Worm (Caenorhabditis elegans) whole organism, mixed stage, embryonic: ENCODE measurements around the gene snn-1.

Experiments
- M03D4.4 ChIP-seq: sonication (generic microtip); optimal IDR thresholded peaks from 2 replicates; lab custom pipeline; 2017; ENCODE audit warnings: mild to moderate bottlenecking, missing genetic modification characterization, missing compliant biosample characterization
- bed-3 ChIP-seq: fragments of 200-800 bp; sonication (Bioruptor generic); optimal IDR thresholded peaks from 3 replicates; lab custom pipeline; 2018; ENCODE audit warnings: mild to moderate bottlenecking, missing genetic modification characterization, moderate library complexity, missing compliant biosample characterization
- ceh-43 ChIP-seq: fragments of 200-800 bp; sonication (Bioruptor generic); optimal IDR thresholded peaks from 2 replicates; lab custom pipeline; 2018; ENCODE audit warnings: mild to moderate bottlenecking, missing genetic modification characterization, moderate library complexity, missing compliant biosample characterization
- ceh-83 ChIP-seq: fragments of 200-800 bp; sonication (Bioruptor generic); optimal IDR thresholded peaks from 2 replicates; lab custom pipeline; 2018; ENCODE audit warnings: mild to moderate bottlenecking, missing genetic modification characterization, missing compliant biosample characterization
- ces-1 ChIP-seq: fragments of 150-350 bp; optimal IDR thresholded peaks from 2 replicates; lab custom pipeline; 2014; ENCODE audit warnings: missing biosample characterization, missing genetic modification reagents, missing genetic modification characterization
- drap-1 ChIP-seq: fragments of 200-800 bp; sonication (Bioruptor generic); optimal IDR thresholded peaks from 3 replicates; lab custom pipeline; 2018; ENCODE audit warnings: mild to moderate bottlenecking, missing genetic modification characterization, missing compliant biosample characterization
- elt-1 ChIP-seq: sonication (generic microtip); optimal IDR thresholded peaks from 2 replicates; lab custom pipeline; 2017; ENCODE audit warnings: missing genetic modification characterization, mild to moderate bottlenecking, missing compliant biosample characterization, antibody characterized with exemption, moderate library complexity, borderline replicate concordance; ENCODE audit not compliant: insufficient read depth
- flh-1 ChIP-seq: fragments of 200-800 bp; sonication (Bioruptor generic); optimal IDR thresholded peaks from 2 replicates; lab custom pipeline; 2018; ENCODE audit warnings: mild to moderate bottlenecking, missing genetic modification characterization, moderate library complexity, missing compliant biosample characterization
- ham-2 ChIP-seq: fragments of 200-800 bp; sonication (Bioruptor generic); optimal IDR thresholded peaks from 2 replicates; lab custom pipeline; 2018; ENCODE audit warnings: mild to moderate bottlenecking, missing genetic modification characterization, missing compliant biosample characterization
- hlh-1 ChIP-seq: fragments of 150-350 bp; optimal IDR thresholded peaks from 2 replicates; lab custom pipeline; 2014; ENCODE audit warnings: missing biosample characterization, missing genetic modification reagents, missing genetic modification characterization
- lin-32 ChIP-seq: fragments of 200-800 bp; sonication (Bioruptor generic); optimal IDR thresholded peaks from 2 replicates; lab custom pipeline; 2018; ENCODE audit warnings: mild to moderate bottlenecking, missing genetic modification characterization, missing compliant biosample characterization
- lsy-2 ChIP-seq: fragments of 150-350 bp; optimal IDR thresholded peaks from 2 replicates; lab custom pipeline; 2014; ENCODE audit warnings: missing biosample characterization, missing genetic modification characterization
- mab-5 ChIP-seq: fragments of 150-350 bp; optimal IDR thresholded peaks from 2 replicates; lab custom pipeline; 2014; ENCODE audit warnings: missing biosample characterization, missing genetic modification characterization
- mls-2 ChIP-seq: sonication (generic microtip); optimal IDR thresholded peaks from 2 replicates; lab custom pipeline; 2016; ENCODE audit warnings: mild to moderate bottlenecking, missing genetic modification characterization, moderate library complexity, missing compliant biosample characterization
- nhr-12 ChIP-seq: fragments of 150-350 bp; optimal IDR thresholded peaks from 2 replicates; lab custom pipeline; 2014; ENCODE audit warnings: missing biosample characterization, missing genetic modification characterization
- nhr-2 ChIP-seq: fragments of 150-350 bp; optimal IDR thresholded peaks from 2 replicates; lab custom pipeline; 2014; ENCODE audit warnings: missing biosample characterization, missing genetic modification characterization
- nhr-237 ChIP-seq: fragments of 150-350 bp; optimal IDR thresholded peaks from 2 replicates; lab custom pipeline; 2014; ENCODE audit warnings: missing biosample characterization, missing genetic modification characterization
- nhr-76 ChIP-seq: sonication (generic microtip); optimal IDR thresholded peaks from 2 replicates; lab custom pipeline; 2017; ENCODE audit warnings: missing biosample characterization, missing genetic modification characterization
- pha-4 ChIP-seq: fragments of 150-350 bp; optimal IDR thresholded peaks from 2 replicates; lab custom pipeline; 2018; ENCODE audit warnings: missing biosample characterization, missing genetic modification reagents, missing genetic modification characterization
- sem-2 ChIP-seq: fragments of 200-800 bp; sonication (Bioruptor generic); optimal IDR thresholded peaks from 2 replicates; lab custom pipeline; 2018; ENCODE audit warnings: mild to moderate bottlenecking, missing genetic modification characterization, missing compliant biosample characterization
- snpc-4 ChIP-seq: fragments of 150-350 bp; optimal IDR thresholded peaks from 2 replicates; lab custom pipeline; 2014; ENCODE audit warnings: missing biosample characterization, missing genetic modification characterization
- unc-120 ChIP-seq: sonication (generic microtip); optimal IDR thresholded peaks from 2 replicates; lab custom pipeline; 2017; ENCODE audit warnings: missing genetic modification characterization, missing compliant biosample characterization; ENCODE audit not compliant: poor library complexity, severe bottlenecking
- unc-39 ChIP-seq: fragments of 150-350 bp; optimal IDR thresholded peaks from 2 replicates; lab custom pipeline; 2014; ENCODE audit warnings: missing biosample characterization, missing genetic modification characterization
- unc-62 ChIP-seq: fragments of 150-350 bp; optimal IDR thresholded peaks from 2 replicates; lab custom pipeline; 2014; ENCODE audit warnings: missing biosample characterization, missing genetic modification reagents, missing genetic modification characterization
- zip-8 ChIP-seq: fragments of 150-350 bp; optimal IDR thresholded peaks from 2 replicates; lab custom pipeline; 2014; ENCODE audit warnings: missing biosample characterization, missing genetic modification characterization
- ztf-11 ChIP-seq: fragments of 150-350 bp; optimal IDR thresholded peaks from 2 replicates; lab custom pipeline; 2014; ENCODE audit warnings: missing biosample characterization, missing genetic modification characterization

snn-1 gene

DNA sequence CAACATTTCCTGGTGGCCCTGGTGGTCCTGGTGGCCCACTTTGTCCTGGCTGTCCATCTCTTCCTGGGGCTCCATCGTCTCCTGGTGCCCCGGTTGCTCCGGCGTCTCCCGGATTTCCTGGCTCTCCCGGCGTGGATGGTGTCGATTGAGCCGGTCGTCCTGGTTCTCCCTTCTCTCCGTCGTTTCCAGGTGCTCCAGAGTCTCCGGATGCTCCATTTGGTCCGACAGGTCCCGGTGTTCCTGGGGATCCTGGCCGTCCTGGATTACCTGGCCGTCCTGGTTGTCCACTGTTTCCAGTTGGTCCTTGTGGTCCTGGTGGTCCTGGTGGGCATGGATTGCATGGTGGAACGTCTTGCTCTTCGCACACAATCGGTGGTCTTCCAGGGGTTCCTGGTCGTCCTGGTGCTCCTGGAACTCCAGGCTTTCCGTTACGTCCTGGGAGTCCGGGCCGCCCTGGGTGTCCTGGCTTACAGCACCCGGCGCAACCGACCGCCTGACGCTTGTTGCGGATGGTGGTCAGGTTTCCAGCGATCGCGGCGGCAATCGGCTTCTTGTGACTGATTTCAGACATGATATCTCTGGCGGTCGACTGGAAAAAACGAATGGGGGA, 3.7 kb upstream of the snn-1 start:
- TF ChIP-seq bed-3 (no peak), lsy-2 (tag; lab: Kevin White, UChicago) (no peak)

ce11 chrIV:1816238-1816637, 1.3 kb upstream of the snn-1 start:
- no peak for TF ChIP-seq zip-8
- TF ChIP-seq unc-39 (tag; lab: Kevin White, UChicago): no peak
- no peak for TF ChIP-seq flh-1 (GFP tag; lab: Kevin White, UChicago)
- peak; percentile 79 for TF ChIP-seq ces-1 (GFP tag; lab: Kevin White, UChicago)
- TF ChIP-seq, all 35 proteins: peak for 1

DNA sequence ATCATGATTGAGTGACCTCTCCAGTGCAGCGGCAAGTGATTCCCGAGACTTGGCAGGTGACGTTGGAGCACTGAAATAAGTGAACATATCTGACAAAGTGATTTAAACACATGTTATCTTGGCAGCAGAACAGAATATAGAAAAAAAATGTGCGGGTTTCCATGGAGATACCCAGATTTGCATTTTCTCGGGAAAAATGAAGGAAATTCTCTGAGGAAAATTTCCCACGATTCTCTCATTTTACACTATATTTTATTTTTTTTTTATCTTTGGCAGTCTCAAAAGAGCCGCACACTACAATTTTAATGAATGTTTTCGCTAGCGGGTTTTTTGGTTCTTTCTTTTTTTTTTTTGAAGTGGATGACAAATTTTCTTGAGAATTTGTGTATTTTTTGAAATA, 1.0 kb downstream of the snn-1 start:
- no peak for TF ChIP-seq mab-5 (tag; lab: Kevin White, UChicago)
- no peak for TF ChIP-seq lsy-2 (tag; lab: Kevin White, UChicago)
- TF ChIP-seq lin-32 (GFP tag; lab: Kevin White, UChicago): no peak

DNA sequence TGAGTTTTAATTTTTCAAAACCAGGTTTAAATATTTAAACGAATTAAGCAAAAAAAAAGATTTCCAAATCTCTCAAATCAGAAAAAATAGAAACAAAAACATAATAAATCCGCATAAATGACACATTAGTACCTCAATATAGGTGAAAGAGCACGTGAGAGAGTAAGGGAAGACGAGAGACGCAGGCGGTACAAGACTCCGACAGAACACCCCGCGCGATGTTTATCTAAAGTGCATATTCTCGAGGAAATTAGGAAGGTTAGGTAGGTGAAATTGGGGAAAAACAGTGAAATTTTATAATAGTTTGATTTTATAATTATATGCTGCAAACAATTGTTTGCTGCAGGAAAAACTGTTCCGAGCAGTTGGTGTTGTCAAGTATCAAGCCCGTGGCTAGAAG, 10.3 kb downstream of the snn-1 start:
- TF ChIP-seq ces-1 (GFP tag; lab: Kevin White, UChicago) (peak; percentile 24), mab-5 (tag; lab: Kevin White, UChicago) (peak; percentile 30), unc-62 (GFP tag; lab: Kevin White, UChicago) (no peak), pha-4 (tag; lab: Kevin White, UChicago) (peak; percentile 8)

- no peak for TF ChIP-seq ceh-43 (GFP tag; lab: Kevin White, UChicago)
Observed at ce11 chrIV:1803882-1804281, 11.0 kb downstream of the snn-1 start, which contains the start of gene Y38C1BA.1. Gene Y38C1BA.1 (minus strand): TSS chrIV:1803982.

- TF ChIP-seq nhr-237 (tag; lab: Kevin White, UChicago) (no peak), nhr-2 (no peak), unc-120 (no peak), nhr-12 (tag; lab: Kevin White, UChicago) (no peak), mab-5 (tag; lab: Kevin White, UChicago) (no peak), ztf-11 (tag; lab: Kevin White, UChicago) (no peak), zip-8 (no peak), hlh-1 (tag; lab: Kevin White, UChicago) (no peak), ceh-83 (GFP tag; lab: Kevin White, UChicago) (no peak), lin-32 (GFP tag; lab: Kevin White, UChicago) (no peak), nhr-76 (tag; lab: Kevin White, UChicago) (no peak), drap-1 (GFP tag; lab: Kevin White, UChicago) (no peak), elt-1 (tag; lab: Kevin White, UChicago) (no peak), snpc-4 (tag; lab: Kevin White, UChicago) (no peak), ceh-43 (GFP tag; lab: Kevin White, UChicago) (no peak), bed-3 (no peak), ham-2 (no peak), unc-62 (GFP tag; lab: Kevin White, UChicago) (no peak)
Observed at ce11 chrIV:1791775-1792174, 23.1 kb downstream of the snn-1 start.

DNA sequence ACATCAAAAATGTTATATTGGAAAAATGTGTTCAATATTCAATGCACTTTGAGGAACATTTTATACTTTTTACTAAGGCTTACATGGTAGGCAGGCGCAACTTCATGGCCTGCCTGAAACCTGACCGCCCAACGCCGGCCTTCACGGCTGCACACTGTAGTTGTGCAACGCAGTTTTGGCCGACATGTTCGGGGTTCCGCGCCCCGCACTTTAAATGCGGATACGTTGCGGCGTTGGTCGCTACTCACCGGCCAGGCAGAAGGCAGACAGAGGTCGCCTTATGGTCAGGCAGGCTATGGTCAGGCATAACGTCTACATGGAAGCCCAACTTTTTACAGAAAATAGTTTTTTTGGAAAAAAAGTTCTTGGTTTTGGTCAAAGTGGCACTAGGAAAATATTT, 24.2 kb downstream of the snn-1 start:
- no peak for TF ChIP-seq unc-62 (GFP tag; lab: Kevin White, UChicago)
- TF ChIP-seq M03D4.4 (tag; lab: Kevin White, UChicago): no peak
- no peak for TF ChIP-seq nhr-2
- no peak for TF ChIP-seq sem-2 (GFP tag; lab: Kevin White, UChicago)
- TF ChIP-seq mls-2 (tag; lab: Kevin White, UChicago): no peak
- no peak for TF ChIP-seq lin-32 (GFP tag; lab: Kevin White, UChicago)
